Fruit fly (Drosophila melanogaster) whole organism, wandering third instar larva: Measurements from ENCODE around the gene pn.
A peak's percentile ranks its signal among the peaks of the same experiment; 100 is the strongest.

ENCODE experiments used
- Abd-B ChIP-seq: fragments of >200 bp; optimal IDR thresholded peaks from 2 replicates; lab custom pipeline; 2017; ENCODE audit warnings: missing biosample characterization, missing genetic modification characterization
- CG32264 ChIP-seq: fragments of 200-800 bp; sonication (Bioruptor generic); optimal IDR thresholded peaks from 2 replicates; lab custom pipeline; 2016; ENCODE audit warnings: missing biosample characterization, missing genetic modification characterization
- CG9705 ChIP-seq: fragments of 200-800 bp; sonication (Bioruptor generic); optimal IDR thresholded peaks from 2 replicates; lab custom pipeline; 2018; ENCODE audit warnings: missing biosample characterization, mild to moderate bottlenecking, missing genetic modification characterization
- CrebA ChIP-seq: fragments of 200-800 bp; sonication (Bioruptor generic); optimal IDR thresholded peaks from 2 replicates; lab custom pipeline; 2016; ENCODE audit warnings: missing biosample characterization, mild to moderate bottlenecking, missing genetic modification characterization, borderline replicate concordance
- Dfd ChIP-seq: fragments of >200 bp; optimal IDR thresholded peaks from 2 replicates; lab custom pipeline; 2017; ENCODE audit warnings: missing biosample characterization, missing genetic modification characterization
- Dif ChIP-seq: fragments of 200-275, 200-300 bp; sonication (Bioruptor generic); optimal IDR thresholded peaks from 2 replicates; lab custom pipeline; 2018; ENCODE audit warnings: missing biosample characterization, missing genetic modification characterization; ENCODE audit not compliant: partially characterized antibody
- HLH106 ChIP-seq: fragments of 200-800 bp; optimal IDR thresholded peaks from 3 replicates; lab custom pipeline; 2019; ENCODE audit warnings: missing biosample characterization, mild to moderate bottlenecking, missing genetic modification characterization, moderate library complexity
- Hnf4 ChIP-seq: fragments of 200-800 bp; sonication (Bioruptor generic); optimal IDR thresholded peaks from 2 replicates; lab custom pipeline; 2016; ENCODE audit warnings: missing biosample characterization, mild to moderate bottlenecking, missing genetic modification characterization
- Hr78 ChIP-seq: fragments of >200 bp; optimal IDR thresholded peaks from 2 replicates; lab custom pipeline; 2017; ENCODE audit warnings: missing biosample characterization, missing genetic modification characterization
- Hr83 ChIP-seq: fragments of 200-300 bp; sonication (Bioruptor generic); optimal IDR thresholded peaks from 2 replicates; lab custom pipeline; 2016; ENCODE audit warnings: missing biosample characterization, mild to moderate bottlenecking, missing genetic modification characterization, moderate library complexity; ENCODE audit not compliant: poor library complexity, severe bottlenecking
- Jra ChIP-seq: sonication (Bioruptor generic); optimal IDR thresholded peaks from 2 replicates; lab custom pipeline; 2016; ENCODE audit warnings: missing biosample characterization, missing genetic modification characterization
- Mio ChIP-seq: sonication (Bioruptor generic); optimal IDR thresholded peaks from 2 replicates; lab custom pipeline; 2016; ENCODE audit warnings: missing biosample characterization, missing genetic modification characterization
- Myc ChIP-seq: fragments of >200 bp; optimal IDR thresholded peaks from 2 replicates; lab custom pipeline; 2017
- OdsH ChIP-seq: fragments of 200-800 bp; sonication (Bioruptor generic); optimal IDR thresholded peaks from 2 replicates; lab custom pipeline; 2016; ENCODE audit warnings: missing biosample characterization, mild to moderate bottlenecking, missing genetic modification characterization
- Rel ChIP-seq, 2 experiments: fragments of 200-800 bp; sonication (Bioruptor generic) in 1 of 2; optimal IDR thresholded peaks; 2 replicates in 1 of 2; 3 replicates in 1 of 2; lab custom pipeline; 2016 to 2019; ENCODE audit warnings: mild to moderate bottlenecking in 2 of 2, missing biosample characterization in 2 of 2, missing genetic modification characterization in 2 of 2, moderate library complexity in 1 of 2
- Sp1 ChIP-seq: fragments of 200-800 bp; sonication (Bioruptor generic); optimal IDR thresholded peaks from 3 replicates; lab custom pipeline; 2019; ENCODE audit warnings: missing biosample characterization, mild to moderate bottlenecking, missing genetic modification characterization, moderate library complexity
- br ChIP-seq: fragments of 200-800 bp; sonication (Bioruptor generic); optimal IDR thresholded peaks from 2 replicates; lab custom pipeline; 2016; ENCODE audit warnings: missing biosample characterization, missing genetic modification characterization
- brk ChIP-seq: fragments of 200-800 bp; sonication (Bioruptor generic); optimal IDR thresholded peaks from 2 replicates; lab custom pipeline; 2016; ENCODE audit warnings: missing biosample characterization, mild to moderate bottlenecking, missing genetic modification characterization
- dl ChIP-seq, 2 experiments: fragments of 175-275, 200-275 bp in 1 of 2; fragments of 200-275 bp in 1 of 2; sonication (Bioruptor generic); optimal IDR thresholded peaks; lab custom pipeline; 2018; ENCODE audit warnings: mild to moderate bottlenecking in 2 of 2, missing biosample characterization in 2 of 2, missing genetic modification characterization in 2 of 2, moderate library complexity in 2 of 2; ENCODE audit not compliant: partially characterized antibody in 2 of 2, insufficient read depth in 1 of 2
- dmrt93B ChIP-seq: fragments of 200-800 bp; sonication (Bioruptor generic); optimal IDR thresholded peaks from 2 replicates; lab custom pipeline; 2018; ENCODE audit warnings: missing biosample characterization, mild to moderate bottlenecking, missing genetic modification characterization
- dsf ChIP-seq: sonication (Bioruptor generic); optimal IDR thresholded peaks from 2 replicates; lab custom pipeline; 2016; ENCODE audit warnings: missing biosample characterization, missing genetic modification characterization, borderline replicate concordance
- ey ChIP-seq: fragments of 200-800 bp; sonication (Bioruptor generic); optimal IDR thresholded peaks from 2 replicates; lab custom pipeline; 2016; ENCODE audit warnings: missing biosample characterization, missing genetic modification characterization
- foxo ChIP-seq, 2 experiments: fragments of 200-800 bp; sonication (Bioruptor generic); optimal IDR thresholded peaks; 2 replicates in 1 of 2; 3 replicates in 1 of 2; lab custom pipeline; 2016 to 2017; ENCODE audit warnings: missing biosample characterization in 2 of 2, missing genetic modification characterization in 2 of 2
- fru ChIP-seq: fragments of 200-800 bp; sonication (Bioruptor generic); optimal IDR thresholded peaks from 3 replicates; lab custom pipeline; 2016; ENCODE audit warnings: missing biosample characterization, mild to moderate bottlenecking, missing genetic modification characterization
- h ChIP-seq: fragments of 200-800 bp; sonication (Bioruptor generic); optimal IDR thresholded peaks from 3 replicates; lab custom pipeline; 2016; ENCODE audit warnings: missing biosample characterization, mild to moderate bottlenecking, missing genetic modification characterization
- jim ChIP-seq: fragments of 175-275, 200-325 bp; sonication (Bioruptor generic); optimal IDR thresholded peaks from 2 replicates; lab custom pipeline; 2016; ENCODE audit warnings: missing biosample characterization, mild to moderate bottlenecking, missing genetic modification characterization
- lola ChIP-seq: fragments of >200 bp; optimal IDR thresholded peaks from 2 replicates; lab custom pipeline; 2017; ENCODE audit warnings: missing biosample characterization, missing genetic modification characterization
- pan ChIP-seq: fragments of >200 bp; optimal IDR thresholded peaks from 2 replicates; lab custom pipeline; 2017
- rgr ChIP-seq: fragments of 200-800 bp; sonication (Bioruptor generic); optimal IDR thresholded peaks from 3 replicates; lab custom pipeline; 2016; ENCODE audit warnings: missing biosample characterization, mild to moderate bottlenecking, missing genetic modification characterization
- sage ChIP-seq: fragments of 200-800 bp; sonication (Bioruptor generic); optimal IDR thresholded peaks from 2 replicates; lab custom pipeline; 2016; ENCODE audit warnings: missing biosample characterization, mild to moderate bottlenecking, missing genetic modification characterization
- sv ChIP-seq: fragments of 200-800 bp; sonication (Bioruptor generic); optimal IDR thresholded peaks from 3 replicates; lab custom pipeline; 2016; ENCODE audit warnings: missing biosample characterization, missing genetic modification characterization
- tai ChIP-seq: sonication (Bioruptor generic); optimal IDR thresholded peaks from 2 replicates; lab custom pipeline; 2016; ENCODE audit warnings: missing biosample characterization, missing genetic modification characterization
- usp ChIP-seq: fragments of >200 bp; optimal IDR thresholded peaks from 2 replicates; lab custom pipeline; 2017; ENCODE audit warnings: missing biosample characterization, missing genetic modification characterization
- woc ChIP-seq: sonication (Bioruptor generic); optimal IDR thresholded peaks from 2 replicates; lab custom pipeline; 2016; ENCODE audit warnings: missing biosample characterization, mild to moderate bottlenecking, missing genetic modification characterization

pn gene

dm6 chrX:2184563-2184962 is 3.6 kb downstream of the pn start, which contains the start of the genes Nmd3 and CG17776 (continued):
- TF ChIP-seq OdsH (GFP tag; lab: Kevin White, UChicago) = no peak
- no peak for TF ChIP-seq jim
- TF ChIP-seq Sp1 (GFP tag; lab: Kevin White, UChicago) = peak; percentile 1

DNA sequence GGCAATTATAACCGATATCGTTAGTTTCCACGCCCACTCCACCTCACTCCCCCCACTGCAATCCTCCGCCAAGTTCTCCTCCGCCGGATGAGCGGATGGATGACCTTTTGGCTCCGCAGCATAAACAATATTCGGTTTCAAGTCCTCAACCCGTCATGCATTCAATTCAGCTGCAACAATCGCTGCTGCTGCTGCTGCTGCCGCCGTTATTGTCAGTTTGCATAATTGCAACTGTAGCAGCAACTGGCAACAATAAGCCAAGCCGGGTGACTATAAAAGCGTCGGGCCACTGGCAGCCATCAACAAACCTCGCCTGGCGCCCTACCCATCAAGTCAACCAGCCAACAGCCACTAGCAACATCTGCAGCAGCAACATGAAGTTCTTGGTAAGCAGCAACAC is 5.5 kb downstream of the pn start, which contains the start of gene CG17777:
Gene CG17777 (plus strand): TSS at position 301 of the 400 bp plus-strand sequence.
- TF ChIP-seq woc (no peak), HLH106 (tag; lab: Kevin White, UChicago) (no peak), CG32264 (GFP tag; lab: Kevin White, UChicago) (no peak), Hr83 (GFP tag; lab: Kevin White, UChicago) (no peak), pan (no peak), h (GFP tag; lab: Kevin White, UChicago) (no peak), Myc (lab: Kevin White, UChicago) (no peak), lola (no peak), rgr (GFP tag; lab: Kevin White, UChicago) (no peak), foxo (GFP tag; optimal IDR thresholded peaks at IDR 0.05; lab: Kevin White, UChicago) (no peak), tai (GFP tag; lab: Kevin White, UChicago) (no peak), dmrt93B (GFP tag; lab: Kevin White, UChicago) (no peak), fru (no peak)

- TF ChIP-seq foxo (GFP tag; optimal IDR thresholded peaks at IDR 0.05; lab: Kevin White, UChicago) (no peak), br (GFP tag; lab: Kevin White, UChicago) (no peak), Hnf4 (GFP tag; lab: Kevin White, UChicago) (no peak), lola (no peak), CG9705 (GFP tag; lab: Kevin White, UChicago) (no peak), rgr (GFP tag; lab: Kevin White, UChicago) (no peak), sv (GFP tag; lab: Kevin White, UChicago) (no peak), ey (no peak), Sp1 (GFP tag; lab: Kevin White, UChicago) (no peak), usp (GFP tag; lab: Kevin White, UChicago) (no peak), fru (no peak), Abd-B (no peak), Jra (no peak), tai (GFP tag; lab: Kevin White, UChicago) (no peak)
These were observed 6.5 kb downstream of the pn start, which contains the start of gene CG3457 for dm6 chrX:2187520-2187919. TSS of gene CG3457 (plus strand) at chrX:2187820.

DNA sequence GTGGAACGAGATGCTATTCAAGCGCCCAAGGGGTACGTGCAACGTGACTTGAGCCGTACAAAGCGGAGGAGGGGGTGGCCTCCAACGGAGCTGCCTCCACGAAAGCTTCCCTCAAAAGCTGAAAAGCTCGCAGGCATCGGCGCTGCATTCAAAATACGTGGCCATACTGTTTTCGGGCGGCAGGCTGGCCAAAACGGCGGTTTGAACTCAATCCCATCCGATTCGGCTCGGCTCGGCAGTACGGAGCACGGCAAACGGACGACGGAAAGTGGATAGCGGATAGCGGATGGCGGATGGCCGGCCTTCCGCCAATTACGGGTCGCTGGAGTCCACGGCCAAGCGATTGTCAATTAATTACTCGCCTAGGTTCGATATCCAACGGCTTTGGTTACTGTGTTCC is 7.9 kb downstream of the pn start, which contains the start of gene Mct1:
Gene Mct1 (plus strand): TSS at position 301 of the 400 bp plus-strand sequence.
- TF ChIP-seq dsf (GFP tag; lab: Kevin White, UChicago) (no peak), Dfd (no peak), Jra (no peak), Dif (GFP tag; lab: Kevin White, UChicago) (no peak), Myc (lab: Kevin White, UChicago) (no peak), Hr78 (no peak), brk (GFP tag; lab: Kevin White, UChicago) (no peak), ey (no peak), Sp1 (GFP tag; lab: Kevin White, UChicago) (no peak), sage (GFP tag; lab: Kevin White, UChicago) (no peak), Mio (GFP tag; lab: Kevin White, UChicago) (no peak), Rel (GFP tag; optimal IDR thresholded peaks at IDR 0.05; lab: Kevin White, UChicago) (no peak), Rel (tag; optimal IDR thresholded peaks at IDR 0.05; lab: Kevin White, UChicago) (no peak), br (GFP tag; lab: Kevin White, UChicago) (no peak), tai (GFP tag; lab: Kevin White, UChicago) (no peak), Hr83 (GFP tag; lab: Kevin White, UChicago) (no peak), pan (no peak), lola (no peak), foxo (GFP tag; optimal IDR thresholded peaks at IDR 0.05; lab: Kevin White, UChicago) (no peak), OdsH (GFP tag; lab: Kevin White, UChicago) (no peak), CG9705 (GFP tag; lab: Kevin White, UChicago) (no peak)

DNA sequence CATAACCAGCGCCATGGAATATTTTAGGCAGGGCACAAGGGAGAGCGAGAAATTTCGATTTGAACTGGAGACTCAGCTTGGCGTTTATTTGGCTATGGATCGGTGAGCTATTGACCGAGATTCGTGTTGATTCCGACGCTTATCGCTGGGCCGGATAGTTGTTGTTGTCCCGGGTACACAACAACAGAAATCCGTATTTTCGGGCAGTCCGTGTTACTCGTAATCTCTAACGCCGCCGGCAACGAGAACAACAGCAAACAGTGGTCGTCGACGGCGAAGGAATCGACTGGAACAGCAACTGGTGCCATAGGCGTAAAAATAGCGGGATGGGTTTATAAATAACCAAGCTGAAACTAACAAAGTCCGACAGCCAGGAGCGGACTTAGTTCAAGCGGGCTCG is 10.9 kb downstream of the pn start:
- TF ChIP-seq Hr78 (no peak), usp (GFP tag; lab: Kevin White, UChicago) (no peak), dl (GFP tag; optimal IDR thresholded peaks at IDR 0.05; lab: Kevin White, UChicago; ENCODE audit: insufficient read depth in 1 of 2, partially characterized antibody in 2 of 2) (no peak), lola (no peak), dmrt93B (GFP tag; lab: Kevin White, UChicago) (no peak), br (GFP tag; lab: Kevin White, UChicago) (no peak), CrebA (GFP tag; lab: Kevin White, UChicago) (no peak), Sp1 (GFP tag; lab: Kevin White, UChicago) (no peak), Dif (GFP tag; lab: Kevin White, UChicago) (no peak), pan (no peak), h (GFP tag; lab: Kevin White, UChicago) (no peak), Rel (GFP tag; optimal IDR thresholded peaks at IDR 0.05; lab: Kevin White, UChicago) (no peak), Rel (tag; optimal IDR thresholded peaks at IDR 0.05; lab: Kevin White, UChicago) (no peak), sage (GFP tag; lab: Kevin White, UChicago) (no peak), Abd-B (no peak), OdsH (GFP tag; lab: Kevin White, UChicago) (no peak), jim (no peak), ey (no peak), Mio (GFP tag; lab: Kevin White, UChicago) (no peak), brk (GFP tag; lab: Kevin White, UChicago) (no peak)
